Fruit fly (Drosophila melanogaster) whole organism: ENCODE data around the gene Dcr-1.

ENCODE experiments used
- CG8478 ChIP-seq: fragments of >200 bp; optimal IDR thresholded peaks from 2 replicates; lab custom pipeline; 2018; ENCODE audit warnings: inconsistent platforms
- Dll ChIP-seq: fragments of >200 bp; optimal IDR thresholded peaks from 2 replicates; lab custom pipeline; 2017
- EcR ChIP-seq, 2 experiments: fragments of >200 bp; optimal IDR thresholded peaks; 2 replicates each; lab custom pipeline; 2017; ENCODE audit warnings: missing biosample characterization in 2 of 2, missing genetic modification characterization in 2 of 2, missing genetic modification reagents in 2 of 2
- pan ChIP-seq: fragments of >200 bp; optimal IDR thresholded peaks from 2 replicates; lab custom pipeline; 2017
- psq ChIP-seq: fragments of >200 bp; optimal IDR thresholded peaks from 2 replicates; lab custom pipeline; 2017
- usp ChIP-seq: fragments of >200 bp; optimal IDR thresholded peaks from 2 replicates; lab custom pipeline; 2017; ENCODE audit warnings: missing biosample characterization, missing genetic modification characterization, mixed read lengths

Dcr-1 gene

dm6 chr3R:22740930-22741329 lies at the start of gene Dcr-1, which contains the start of gene CG6985:
Gene Dcr-1, minus strand, starts transcription at chr3R:22741091.
Gene CG6985, plus strand, starts transcription at chr3R:22741150.
- TF ChIP-seq EcR (GFP tag; optimal IDR thresholded peaks at IDR 0.05; lab: Kevin White, UChicago) = no peak
- TF ChIP-seq Dll (lab: Kevin White, UChicago) = no peak
- no peak for TF ChIP-seq psq (lab: Kevin White, UChicago)
- TF ChIP-seq CG8478 (lab: Kevin White, UChicago) = no peak
- no peak for TF ChIP-seq pan (lab: Kevin White, UChicago)
- TF ChIP-seq usp = no peak

dm6 chr3R:22789106-22789505 lies 48.2 kb upstream of the Dcr-1 start:
- TF ChIP-seq Dll (lab: Kevin White, UChicago) (no peak), EcR (GFP tag; optimal IDR thresholded peaks at IDR 0.05; lab: Kevin White, UChicago) (no peak), pan (lab: Kevin White, UChicago) (no peak), usp (no peak), psq (lab: Kevin White, UChicago) (no peak), CG8478 (lab: Kevin White, UChicago) (no peak)

dm6 chr3R:22784674-22785316 lies 43.9 kb upstream of the Dcr-1 start:
- no peak for TF ChIP-seq CG8478 (lab: Kevin White, UChicago)
- TF ChIP-seq usp = no peak
- no peak for TF ChIP-seq pan (lab: Kevin White, UChicago)
- TF ChIP-seq psq (lab: Kevin White, UChicago) = no peak
- no peak for TF ChIP-seq EcR (GFP tag; optimal IDR thresholded peaks at IDR 0.05; lab: Kevin White, UChicago)
- TF ChIP-seq Dll (lab: Kevin White, UChicago) = no peak

- no peak for TF ChIP-seq EcR (GFP tag; optimal IDR thresholded peaks at IDR 0.05; lab: Kevin White, UChicago)
- no peak for TF ChIP-seq usp
- no peak for TF ChIP-seq pan (lab: Kevin White, UChicago)
- TF ChIP-seq Dll (lab: Kevin White, UChicago) = no peak
- TF ChIP-seq CG8478 (lab: Kevin White, UChicago) = no peak
- no peak for TF ChIP-seq psq (lab: Kevin White, UChicago)
Measured at dm6 chr3R:22781412-22781811, 40.5 kb upstream of the Dcr-1 start.

- no peak for TF ChIP-seq EcR (GFP tag; optimal IDR thresholded peaks at IDR 0.05; lab: Kevin White, UChicago)
- TF ChIP-seq CG8478 (lab: Kevin White, UChicago) = no peak
- no peak for TF ChIP-seq usp
- no peak for TF ChIP-seq pan (lab: Kevin White, UChicago)
- TF ChIP-seq Dll (lab: Kevin White, UChicago) = no peak
- TF ChIP-seq psq (lab: Kevin White, UChicago) = no peak
Measured at dm6 chr3R:22780135-22780534, 39.2 kb upstream of the Dcr-1 start.

- TF ChIP-seq pan (lab: Kevin White, UChicago) (no peak), usp (no peak), psq (lab: Kevin White, UChicago) (no peak), CG8478 (lab: Kevin White, UChicago) (no peak), EcR (GFP tag; optimal IDR thresholded peaks at IDR 0.05; lab: Kevin White, UChicago) (no peak), Dll (lab: Kevin White, UChicago) (no peak)
Measured at dm6 chr3R:22776457-22776856, 35.6 kb upstream of the Dcr-1 start.

dm6 chr3R:22771670-22772069 lies 30.8 kb upstream of the Dcr-1 start, which contains the start of gene CG43095:
Gene CG43095, minus strand, starts transcription at chr3R:22771770.
- no peak for TF ChIP-seq usp
- no peak for TF ChIP-seq pan (lab: Kevin White, UChicago)
- TF ChIP-seq Dll (lab: Kevin White, UChicago) = no peak
- no peak for TF ChIP-seq EcR (GFP tag; optimal IDR thresholded peaks at IDR 0.05; lab: Kevin White, UChicago)
- TF ChIP-seq CG8478 (lab: Kevin White, UChicago) = no peak
- no peak for TF ChIP-seq psq (lab: Kevin White, UChicago)

dm6 chr3R:22770887-22771286 lies 30.0 kb upstream of the Dcr-1 start, which contains the start of gene CG43094:
Gene CG43094, minus strand, starts transcription at chr3R:22770987.
- TF ChIP-seq usp (no peak), EcR (GFP tag; optimal IDR thresholded peaks at IDR 0.05; lab: Kevin White, UChicago) (no peak), CG8478 (lab: Kevin White, UChicago) (no peak), pan (lab: Kevin White, UChicago) (no peak), Dll (lab: Kevin White, UChicago) (no peak), psq (lab: Kevin White, UChicago) (no peak)

- TF ChIP-seq Dll (lab: Kevin White, UChicago) (no peak), psq (lab: Kevin White, UChicago) (no peak), EcR (GFP tag; optimal IDR thresholded peaks at IDR 0.05; lab: Kevin White, UChicago) (no peak), pan (lab: Kevin White, UChicago) (no peak), usp (no peak), CG8478 (lab: Kevin White, UChicago) (no peak)
Measured at dm6 chr3R:22770207-22770606, 29.3 kb upstream of the Dcr-1 start, which contains the start of gene CG43093. Gene CG43093, minus strand, starts transcription at chr3R:22770307.

- no peak for TF ChIP-seq usp
- TF ChIP-seq psq (lab: Kevin White, UChicago) = no peak
- TF ChIP-seq EcR (GFP tag; optimal IDR thresholded peaks at IDR 0.05; lab: Kevin White, UChicago) = no peak
- no peak for TF ChIP-seq Dll (lab: Kevin White, UChicago)
- TF ChIP-seq pan (lab: Kevin White, UChicago) = no peak
- TF ChIP-seq CG8478 (lab: Kevin White, UChicago) = no peak
Measured at dm6 chr3R:22769567-22769966, 28.7 kb upstream of the Dcr-1 start, which contains the start of gene CG43092. Gene CG43092, minus strand, starts transcription at chr3R:22769667.

dm6 chr3R:22768633-22769032 lies 27.7 kb upstream of the Dcr-1 start, which contains the start of gene CG43091:
Gene CG43091, minus strand, starts transcription at chr3R:22768733.
- no peak for TF ChIP-seq usp
- TF ChIP-seq Dll (lab: Kevin White, UChicago) = no peak
- no peak for TF ChIP-seq EcR (GFP tag; optimal IDR thresholded peaks at IDR 0.05; lab: Kevin White, UChicago)
- TF ChIP-seq CG8478 (lab: Kevin White, UChicago) = no peak
- no peak for TF ChIP-seq psq (lab: Kevin White, UChicago)
- no peak for TF ChIP-seq pan (lab: Kevin White, UChicago)
